Worm (Caenorhabditis elegans) whole organism, L3 larva: Measurements from ENCODE around the gene Y65A5A.1.

Experiments used
- R02D3.7 ChIP-seq: fragments of 150-350 bp; optimal IDR thresholded peaks from 2 replicates; lab custom pipeline; 2014; ENCODE audit warnings: missing biosample characterization, missing genetic modification characterization
- ZK546.5 ChIP-seq: sonication (generic microtip); optimal IDR thresholded peaks from 2 replicates; lab custom pipeline; 2017; ENCODE audit warnings: missing biosample characterization, missing genetic modification characterization
- ama-1 ChIP-seq: fragments of 150-350 bp; optimal IDR thresholded peaks from 2 replicates; lab custom pipeline; 2018
- ceh-28 ChIP-seq: fragments of 150-350 bp; optimal IDR thresholded peaks from 2 replicates; lab custom pipeline; 2014; ENCODE audit warnings: missing biosample characterization, missing genetic modification reagents, missing genetic modification characterization
- elt-1 ChIP-seq: fragments of 150-350 bp; optimal IDR thresholded peaks from 2 replicates; lab custom pipeline; 2014; ENCODE audit warnings: missing biosample characterization, missing genetic modification characterization
- elt-2 ChIP-seq: sonication (generic microtip); optimal IDR thresholded peaks from 2 replicates; lab custom pipeline; 2016; ENCODE audit warnings: missing genetic modification reagents, mild to moderate bottlenecking, missing genetic modification characterization, missing compliant biosample characterization
- lin-39 ChIP-seq: fragments of 150-350 bp; optimal IDR thresholded peaks from 2 replicates; lab custom pipeline; 2018; ENCODE audit warnings: missing biosample characterization, missing genetic modification reagents, missing genetic modification characterization
- nhr-11 ChIP-seq: fragments of 150-350 bp; optimal IDR thresholded peaks from 2 replicates; lab custom pipeline; 2014; ENCODE audit warnings: missing biosample characterization, missing genetic modification characterization
- nhr-28 ChIP-seq: fragments of 150-350 bp; optimal IDR thresholded peaks from 2 replicates; lab custom pipeline; 2014; ENCODE audit warnings: missing biosample characterization, missing genetic modification characterization
- nhr-67 ChIP-seq: fragments of 150-350 bp; optimal IDR thresholded peaks from 2 replicates; lab custom pipeline; 2014; ENCODE audit warnings: missing biosample characterization, missing genetic modification characterization
- nhr-77 ChIP-seq: fragments of 150-350 bp; optimal IDR thresholded peaks from 2 replicates; lab custom pipeline; 2014; ENCODE audit warnings: missing biosample characterization, missing genetic modification characterization
- snpc-4 ChIP-seq: fragments of 150-350 bp; optimal IDR thresholded peaks from 2 replicates; lab custom pipeline; 2014; ENCODE audit warnings: missing biosample characterization, missing genetic modification characterization
- unc-62 ChIP-seq: fragments of 150-350 bp; sonication (generic microtip); optimal IDR thresholded peaks from 4 replicates; lab custom pipeline; 2014; ENCODE audit warnings: missing biosample characterization, missing genetic modification reagents, missing genetic modification characterization
- ztf-4 ChIP-seq: fragments of 150-350 bp; optimal IDR thresholded peaks from 2 replicates; lab custom pipeline; 2014; ENCODE audit warnings: missing biosample characterization, missing genetic modification characterization

ce11 chrIV:16391470-16391869, 8.2 kb downstream of the Y65A5A.1 start:
- TF ChIP-seq lin-39 (tag; lab: Kevin White, UChicago) (no peak), ztf-4 (tag; lab: Kevin White, UChicago) (no peak), ceh-28 (tag; lab: Kevin White, UChicago) (no peak), nhr-28 (tag; lab: Kevin White, UChicago) (no peak), ZK546.5 (tag; lab: Kevin White, UChicago) (no peak), unc-62 (no peak), R02D3.7 (tag; lab: Kevin White, UChicago) (no peak), nhr-67 (tag; lab: Kevin White, UChicago) (no peak), elt-2 (tag; lab: Kevin White, UChicago) (no peak), ama-1 (no peak), snpc-4 (tag; lab: Kevin White, UChicago) (no peak), nhr-77 (tag; lab: Kevin White, UChicago) (no peak), elt-1 (tag; lab: Kevin White, UChicago) (no peak), nhr-11 (tag; lab: Kevin White, UChicago) (no peak)
